Worm (Caenorhabditis elegans) whole organism, young adult: ENCODE measurements around the gene srv-11.

Source experiments
- ama-1 ChIP-seq, 3 experiments: fragments of 150-350 bp in 1 of 3; sonication (generic microtip) in 2 of 3; optimal IDR thresholded peaks; 2 replicates each; lab custom pipeline; 2014 to 2018; ENCODE audit warnings: missing biosample characterization in 2 of 3, missing genetic modification characterization in 2 of 3, missing genetic modification reagents in 2 of 3
- atf-7 ChIP-seq: sonication (generic microtip); optimal IDR thresholded peaks from 2 replicates; lab custom pipeline; 2017; ENCODE audit warnings: mild to moderate bottlenecking, missing genetic modification characterization, missing compliant biosample characterization
- ceh-58 ChIP-seq: fragments of 200-800 bp; sonication (Bioruptor generic); IDR thresholded peaks from 2 replicates; pipeline ENCODE4 v1.3.6; 2022; ENCODE audit warnings: missing genetic modification characterization, missing compliant biosample characterization
- dox-1 ChIP-seq: fragments of 200-800 bp; sonication (Bioruptor generic); IDR thresholded peaks from 2 replicates; pipeline ENCODE4 v1.3.6; 2022; ENCODE audit warnings: missing genetic modification reagents, missing genetic modification characterization, missing compliant biosample characterization
- madf-8 ChIP-seq: fragments of 200-800 bp; sonication (Bioruptor generic); conservative IDR thresholded peaks from 2 replicates; pipeline ENCODE4 v1.3.6; 2022; ENCODE audit warnings: missing genetic modification reagents, missing genetic modification characterization, missing compliant biosample characterization
- mel-28 ChIP-seq: sonication (generic microtip); optimal IDR thresholded peaks from 2 replicates; lab custom pipeline; 2016; ENCODE audit warnings: borderline replicate concordance, mild to moderate bottlenecking, missing genetic modification characterization, missing compliant biosample characterization
- nfya-1 ChIP-seq: sonication (generic microtip); optimal IDR thresholded peaks from 2 replicates; lab custom pipeline; 2017; ENCODE audit warnings: antibody characterized with exemption, missing compliant biosample characterization, missing genetic modification characterization, borderline replicate concordance; ENCODE audit not compliant: insufficient read depth
- nhr-179 ChIP-seq: sonication (generic microtip); optimal IDR thresholded peaks from 2 replicates; lab custom pipeline; 2016; ENCODE audit warnings: mild to moderate bottlenecking, missing genetic modification characterization, missing compliant biosample characterization
- pbrm-1 ChIP-seq: fragments of 200-800 bp; sonication (Bioruptor generic); IDR thresholded peaks from 2 replicates; pipeline ENCODE4 v1.3.6; 2022; ENCODE audit warnings: missing genetic modification reagents, missing genetic modification characterization, missing compliant biosample characterization

- TF ChIP-seq dox-1 (GFP tag; lab: Robert Waterston, UW) (no peak), atf-7 (peak; percentile 29), ama-1 (optimal IDR thresholded peaks at IDR 0.05; lab: Kevin White, UChicago) (peak; percentile 6), ama-1 (GFP tag; optimal IDR thresholded peaks at IDR 0.05; lab: Kevin White, UChicago) (no peak), ceh-58 (GFP tag; lab: Robert Waterston, UW) (no peak), pbrm-1 (GFP tag; lab: Robert Waterston, UW) (peak; percentile 38; the same call in 1 of the 2 replicates), nhr-179 (tag; lab: Kevin White, UChicago) (no peak), nfya-1 (tag; lab: Kevin White, UChicago) (no peak), mel-28 (tag; lab: Kevin White, UChicago) (no peak), madf-8 (no peak)
Measured at ce11 chrIV:16170606-16171033, 50.8 kb downstream of the srv-11 start, which contains the start of gene gln-3.
